Fruit fly (Drosophila melanogaster) whole organism, wandering third instar larva: ENCODE data around the gene CG6678.

Experiments
- Abd-B ChIP-seq: fragments of >200 bp; optimal IDR thresholded peaks from 2 replicates; lab custom pipeline; 2017; ENCODE audit warnings: missing biosample characterization, missing genetic modification characterization
- CG32264 ChIP-seq: fragments of 200-800 bp; sonication (Bioruptor generic); optimal IDR thresholded peaks from 2 replicates; lab custom pipeline; 2016; ENCODE audit warnings: missing biosample characterization, missing genetic modification characterization
- CG9705 ChIP-seq: fragments of 200-800 bp; sonication (Bioruptor generic); optimal IDR thresholded peaks from 2 replicates; lab custom pipeline; 2018; ENCODE audit warnings: missing biosample characterization, mild to moderate bottlenecking, missing genetic modification characterization
- CrebA ChIP-seq: fragments of 200-800 bp; sonication (Bioruptor generic); optimal IDR thresholded peaks from 2 replicates; lab custom pipeline; 2016; ENCODE audit warnings: missing biosample characterization, mild to moderate bottlenecking, missing genetic modification characterization, borderline replicate concordance
- Dfd ChIP-seq: fragments of >200 bp; optimal IDR thresholded peaks from 2 replicates; lab custom pipeline; 2017; ENCODE audit warnings: missing biosample characterization, missing genetic modification characterization
- Dif ChIP-seq: fragments of 200-275, 200-300 bp; sonication (Bioruptor generic); optimal IDR thresholded peaks from 2 replicates; lab custom pipeline; 2018; ENCODE audit warnings: missing biosample characterization, missing genetic modification characterization; ENCODE audit not compliant: partially characterized antibody
- GATAd ChIP-seq: sonication (Bioruptor generic); optimal IDR thresholded peaks from 2 replicates; lab custom pipeline; 2016; ENCODE audit warnings: missing biosample characterization, missing genetic modification characterization
- HLH106 ChIP-seq: fragments of 200-800 bp; optimal IDR thresholded peaks from 3 replicates; lab custom pipeline; 2019; ENCODE audit warnings: missing biosample characterization, mild to moderate bottlenecking, missing genetic modification characterization, moderate library complexity
- Hnf4 ChIP-seq: fragments of 200-800 bp; sonication (Bioruptor generic); optimal IDR thresholded peaks from 2 replicates; lab custom pipeline; 2016; ENCODE audit warnings: missing biosample characterization, mild to moderate bottlenecking, missing genetic modification characterization
- Hr78 ChIP-seq: fragments of >200 bp; optimal IDR thresholded peaks from 2 replicates; lab custom pipeline; 2017; ENCODE audit warnings: missing biosample characterization, missing genetic modification characterization
- Hr83 ChIP-seq: fragments of 200-300 bp; sonication (Bioruptor generic); optimal IDR thresholded peaks from 2 replicates; lab custom pipeline; 2016; ENCODE audit warnings: missing biosample characterization, mild to moderate bottlenecking, missing genetic modification characterization, moderate library complexity; ENCODE audit not compliant: poor library complexity, severe bottlenecking
- Mio ChIP-seq: sonication (Bioruptor generic); optimal IDR thresholded peaks from 2 replicates; lab custom pipeline; 2016; ENCODE audit warnings: missing biosample characterization, missing genetic modification characterization
- Myc ChIP-seq: fragments of >200 bp; optimal IDR thresholded peaks from 2 replicates; lab custom pipeline; 2017
- N ChIP-seq: fragments of >200 bp; optimal IDR thresholded peaks from 2 replicates; lab custom pipeline; 2018; ENCODE audit warnings: missing biosample characterization, missing external identifiers, missing genetic modification characterization
- OdsH ChIP-seq: fragments of 200-800 bp; sonication (Bioruptor generic); optimal IDR thresholded peaks from 2 replicates; lab custom pipeline; 2016; ENCODE audit warnings: missing biosample characterization, mild to moderate bottlenecking, missing genetic modification characterization
- Rel ChIP-seq, 2 experiments: fragments of 200-800 bp; sonication (Bioruptor generic) in 1 of 2; optimal IDR thresholded peaks; 2 replicates in 1 of 2; 3 replicates in 1 of 2; lab custom pipeline; 2016 to 2019; ENCODE audit warnings: mild to moderate bottlenecking in 2 of 2, missing biosample characterization in 2 of 2, missing genetic modification characterization in 2 of 2, moderate library complexity in 1 of 2
- Sp1 ChIP-seq: fragments of 200-800 bp; sonication (Bioruptor generic); optimal IDR thresholded peaks from 3 replicates; lab custom pipeline; 2019; ENCODE audit warnings: missing biosample characterization, mild to moderate bottlenecking, missing genetic modification characterization, moderate library complexity
- Vsx2 ChIP-seq: fragments of 200-300, 225-300 bp; sonication (Bioruptor generic); optimal IDR thresholded peaks from 2 replicates; lab custom pipeline; 2018; ENCODE audit warnings: missing biosample characterization, missing genetic modification characterization; ENCODE audit not compliant: partially characterized antibody
- br ChIP-seq: fragments of 200-800 bp; sonication (Bioruptor generic); optimal IDR thresholded peaks from 2 replicates; lab custom pipeline; 2016; ENCODE audit warnings: missing biosample characterization, missing genetic modification characterization
- brk ChIP-seq: fragments of 200-800 bp; sonication (Bioruptor generic); optimal IDR thresholded peaks from 2 replicates; lab custom pipeline; 2016; ENCODE audit warnings: missing biosample characterization, mild to moderate bottlenecking, missing genetic modification characterization
- dl ChIP-seq, 2 experiments: fragments of 175-275, 200-275 bp in 1 of 2; fragments of 200-275 bp in 1 of 2; sonication (Bioruptor generic); optimal IDR thresholded peaks; lab custom pipeline; 2018; ENCODE audit warnings: mild to moderate bottlenecking in 2 of 2, missing biosample characterization in 2 of 2, missing genetic modification characterization in 2 of 2, moderate library complexity in 2 of 2; ENCODE audit not compliant: partially characterized antibody in 2 of 2, insufficient read depth in 1 of 2
- dmrt93B ChIP-seq: fragments of 200-800 bp; sonication (Bioruptor generic); optimal IDR thresholded peaks from 2 replicates; lab custom pipeline; 2018; ENCODE audit warnings: missing biosample characterization, mild to moderate bottlenecking, missing genetic modification characterization
- ey ChIP-seq: fragments of 200-800 bp; sonication (Bioruptor generic); optimal IDR thresholded peaks from 2 replicates; lab custom pipeline; 2016; ENCODE audit warnings: missing biosample characterization, missing genetic modification characterization
- foxo ChIP-seq, 2 experiments: fragments of 200-800 bp; sonication (Bioruptor generic); optimal IDR thresholded peaks; 2 replicates in 1 of 2; 3 replicates in 1 of 2; lab custom pipeline; 2016 to 2017; ENCODE audit warnings: missing biosample characterization in 2 of 2, missing genetic modification characterization in 2 of 2
- fru ChIP-seq: fragments of 200-800 bp; sonication (Bioruptor generic); optimal IDR thresholded peaks from 3 replicates; lab custom pipeline; 2016; ENCODE audit warnings: missing biosample characterization, mild to moderate bottlenecking, missing genetic modification characterization
- h ChIP-seq: fragments of 200-800 bp; sonication (Bioruptor generic); optimal IDR thresholded peaks from 3 replicates; lab custom pipeline; 2016; ENCODE audit warnings: missing biosample characterization, mild to moderate bottlenecking, missing genetic modification characterization
- jim ChIP-seq: fragments of 175-275, 200-325 bp; sonication (Bioruptor generic); optimal IDR thresholded peaks from 2 replicates; lab custom pipeline; 2016; ENCODE audit warnings: missing biosample characterization, mild to moderate bottlenecking, missing genetic modification characterization
- lola ChIP-seq: fragments of >200 bp; optimal IDR thresholded peaks from 2 replicates; lab custom pipeline; 2017; ENCODE audit warnings: missing biosample characterization, missing genetic modification characterization
- pan ChIP-seq: fragments of >200 bp; optimal IDR thresholded peaks from 2 replicates; lab custom pipeline; 2017
- psq ChIP-seq: fragments of 200-800 bp; sonication (Bioruptor generic); optimal IDR thresholded peaks from 3 replicates; lab custom pipeline; 2017; ENCODE audit warnings: missing biosample characterization, mild to moderate bottlenecking, missing genetic modification characterization, moderate library complexity
- rgr ChIP-seq: fragments of 200-800 bp; sonication (Bioruptor generic); optimal IDR thresholded peaks from 3 replicates; lab custom pipeline; 2016; ENCODE audit warnings: missing biosample characterization, mild to moderate bottlenecking, missing genetic modification characterization
- sage ChIP-seq: fragments of 200-800 bp; sonication (Bioruptor generic); optimal IDR thresholded peaks from 2 replicates; lab custom pipeline; 2016; ENCODE audit warnings: missing biosample characterization, mild to moderate bottlenecking, missing genetic modification characterization
- sv ChIP-seq: fragments of 200-800 bp; sonication (Bioruptor generic); optimal IDR thresholded peaks from 3 replicates; lab custom pipeline; 2016; ENCODE audit warnings: missing biosample characterization, missing genetic modification characterization
- tai ChIP-seq: sonication (Bioruptor generic); optimal IDR thresholded peaks from 2 replicates; lab custom pipeline; 2016; ENCODE audit warnings: missing biosample characterization, missing genetic modification characterization
- usp ChIP-seq: fragments of >200 bp; optimal IDR thresholded peaks from 2 replicates; lab custom pipeline; 2017; ENCODE audit warnings: missing biosample characterization, missing genetic modification characterization
- woc ChIP-seq: sonication (Bioruptor generic); optimal IDR thresholded peaks from 2 replicates; lab custom pipeline; 2016; ENCODE audit warnings: missing biosample characterization, mild to moderate bottlenecking, missing genetic modification characterization

CG6678 gene

dm6 chr3R:21937075-21937950, 50.5 kb downstream of the CG6678 start:
- TF ChIP-seq lola (no peak), OdsH (peak; percentile 77), Dfd (GFP tag; lab: Kevin White, UChicago) (peak; percentile 30), HLH106 (peak; percentile 84), Rel (GFP tag; optimal IDR thresholded peaks at IDR 0.05; lab: Kevin White, UChicago) (no peak), Rel (tag; optimal IDR thresholded peaks at IDR 0.05; lab: Kevin White, UChicago) (peak; percentile 15), CG32264 (GFP tag; lab: Kevin White, UChicago) (peak; percentile 23), N (no peak), brk (GFP tag; lab: Kevin White, UChicago) (no peak), Hr78 (GFP tag; lab: Kevin White, UChicago) (no peak), fru (GFP tag; lab: Kevin White, UChicago) (peak; percentile 56), sage (GFP tag; lab: Kevin White, UChicago) (peak; percentile 33), Hnf4 (peak; percentile 54), foxo (GFP tag; optimal IDR thresholded peaks at IDR 0.05; lab: Kevin White, UChicago) (peak in 1 of 2 experiments; percentile 62), sv (no peak), Myc (no peak), Abd-B (GFP tag; lab: Kevin White, UChicago) (no peak), rgr (GFP tag; lab: Kevin White, UChicago) (peak; percentile 76), CG9705 (GFP tag; lab: Kevin White, UChicago) (peak; percentile 24), h (GFP tag; lab: Kevin White, UChicago) (peak; percentile 81), pan (lab: Kevin White, UChicago) (no peak), dmrt93B (GFP tag; lab: Kevin White, UChicago) (peak; percentile 59), Vsx2 (no peak), ey (GFP tag; lab: Kevin White, UChicago) (peak; percentile 82), Sp1 (GFP tag; lab: Kevin White, UChicago) (peak; percentile 65), dl (GFP tag; optimal IDR thresholded peaks at IDR 0.05; lab: Kevin White, UChicago; ENCODE audit: insufficient read depth in 1 of 2, partially characterized antibody in 2 of 2) (no peak), br (GFP tag; lab: Kevin White, UChicago) (peak; percentile 71), Dif (GFP tag; lab: Kevin White, UChicago) (no peak), tai (peak; percentile 74), Hr83 (GFP tag; lab: Kevin White, UChicago) (no peak), psq (peak; percentile 65), jim (GFP tag; lab: Kevin White, UChicago) (no peak), woc (peak; percentile 18), GATAd (GFP tag; lab: Kevin White, UChicago) (no peak)

dm6 chr3R:21937951-21938286, 51.1 kb downstream of the CG6678 start:
- TF ChIP-seq Hnf4 = no peak
- TF ChIP-seq OdsH = no peak
- peak; percentile 16 for TF ChIP-seq dmrt93B (GFP tag; lab: Kevin White, UChicago)
- TF ChIP-seq psq = peak; percentile 23
- TF ChIP-seq Dif (GFP tag; lab: Kevin White, UChicago) = no peak
- TF ChIP-seq foxo (GFP tag; optimal IDR thresholded peaks at IDR 0.05; lab: Kevin White, UChicago) = peak in 1 of 2 experiments; percentile 12
- peak; percentile 35 for TF ChIP-seq woc
- TF ChIP-seq HLH106 = peak; percentile 5
- no peak for TF ChIP-seq Rel (GFP tag; optimal IDR thresholded peaks at IDR 0.05; lab: Kevin White, UChicago)
- TF ChIP-seq Rel (tag; optimal IDR thresholded peaks at IDR 0.05; lab: Kevin White, UChicago) = no peak
- TF ChIP-seq usp (GFP tag; lab: Kevin White, UChicago) = no peak

DNA sequence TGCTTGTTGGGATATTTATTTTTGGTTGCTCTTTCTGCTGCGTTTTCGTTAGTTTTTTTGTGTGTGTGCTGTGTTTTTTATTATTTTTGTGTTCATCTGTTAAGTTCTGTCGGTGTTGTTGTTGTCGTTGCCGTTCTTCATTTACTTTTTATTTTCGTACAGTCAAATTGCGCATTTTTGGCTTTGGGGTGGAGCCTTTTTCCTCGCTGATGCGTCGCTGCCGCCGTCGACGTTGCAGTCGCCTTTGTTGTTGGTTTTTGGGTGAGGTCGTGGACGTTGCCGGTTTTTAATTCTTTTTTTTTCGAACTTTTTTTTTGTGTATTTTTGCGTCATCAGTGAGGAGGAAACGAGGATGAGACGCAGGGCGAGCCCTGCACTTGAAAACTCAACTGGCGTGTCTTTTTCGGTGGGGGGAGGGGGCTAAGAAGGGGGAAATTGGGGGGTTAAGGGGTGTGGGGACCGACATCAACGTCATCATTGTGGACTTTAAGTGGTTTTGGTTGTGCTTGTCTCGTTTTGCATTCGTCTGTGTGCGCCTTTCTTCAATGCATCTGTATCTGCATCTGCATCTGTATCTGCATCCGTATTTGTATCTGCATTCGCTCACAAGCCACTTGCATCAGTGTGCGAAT, 51.8 kb downstream of the CG6678 start:
- peak; percentile 55 for TF ChIP-seq Sp1 (GFP tag; lab: Kevin White, UChicago)
- TF ChIP-seq Dfd (GFP tag; lab: Kevin White, UChicago) = no peak
- TF ChIP-seq sv = no peak
- TF ChIP-seq CrebA = peak; percentile 26
- no peak for TF ChIP-seq sage (GFP tag; lab: Kevin White, UChicago)
- no peak for TF ChIP-seq Mio (GFP tag; lab: Kevin White, UChicago)
- TF ChIP-seq jim (GFP tag; lab: Kevin White, UChicago) = peak; percentile 29
- no peak for TF ChIP-seq fru (GFP tag; lab: Kevin White, UChicago)
- TF ChIP-seq foxo (GFP tag; optimal IDR thresholded peaks at IDR 0.05; lab: Kevin White, UChicago) = no peak
- TF ChIP-seq pan (lab: Kevin White, UChicago) = no peak
- peak; percentile 45 for TF ChIP-seq psq
- no peak for TF ChIP-seq HLH106
- no peak for TF ChIP-seq Rel (GFP tag; optimal IDR thresholded peaks at IDR 0.05; lab: Kevin White, UChicago)
- TF ChIP-seq Rel (tag; optimal IDR thresholded peaks at IDR 0.05; lab: Kevin White, UChicago) = peak; percentile 29
- TF ChIP-seq Hnf4 = no peak
